Worm (Caenorhabditis elegans) whole organism, L3 larva: ENCODE data around the gene dur-1.

Source experiments
- ZK546.5 ChIP-seq: sonication (generic microtip); optimal IDR thresholded peaks from 2 replicates; lab custom pipeline; 2017; ENCODE audit warnings: missing biosample characterization, missing genetic modification characterization
- egl-27 ChIP-seq: sonication (generic microtip); optimal IDR thresholded peaks from 4 replicates; lab custom pipeline; 2017; ENCODE audit warnings: missing biosample characterization, missing genetic modification reagents, missing genetic modification characterization
- elt-1 ChIP-seq: fragments of 150-350 bp; optimal IDR thresholded peaks from 2 replicates; lab custom pipeline; 2014; ENCODE audit warnings: missing biosample characterization, missing genetic modification characterization
- nhr-67 ChIP-seq: fragments of 150-350 bp; optimal IDR thresholded peaks from 2 replicates; lab custom pipeline; 2014; ENCODE audit warnings: missing biosample characterization, missing genetic modification characterization
- skn-1 ChIP-seq: fragments of 150-350 bp; optimal IDR thresholded peaks from 2 replicates; lab custom pipeline; 2014; ENCODE audit warnings: missing biosample characterization, missing genetic modification characterization
- snpc-4 ChIP-seq: fragments of 150-350 bp; optimal IDR thresholded peaks from 2 replicates; lab custom pipeline; 2014; ENCODE audit warnings: missing biosample characterization, missing genetic modification characterization
- tbx-2 ChIP-seq: sonication (generic microtip); optimal IDR thresholded peaks from 2 replicates; lab custom pipeline; 2016; ENCODE audit warnings: mild to moderate bottlenecking, missing genetic modification characterization, missing compliant biosample characterization

DNA sequence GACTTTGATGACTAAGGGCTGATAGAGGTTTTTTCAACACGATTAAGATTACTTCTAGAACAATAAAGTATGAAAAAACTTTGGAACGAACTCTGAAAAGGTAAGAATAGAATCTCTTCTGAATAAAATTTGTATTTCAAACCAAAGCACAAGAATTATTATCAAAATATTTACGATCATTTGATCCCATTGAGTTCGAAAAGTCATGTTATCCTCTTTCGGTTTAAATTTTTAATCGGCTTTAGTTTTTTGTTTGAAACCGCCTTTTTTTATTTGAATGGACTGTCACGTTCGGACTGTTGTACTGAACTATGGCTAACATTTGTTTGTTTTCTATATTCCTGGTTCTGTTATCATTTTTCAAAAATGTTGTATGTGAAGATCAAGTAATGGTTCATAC, 46.4 kb upstream of the dur-1 start, which contains the start of gene C47E12.9:
- TF ChIP-seq elt-1 (tag; lab: Kevin White, UChicago) (no peak), snpc-4 (tag; lab: Kevin White, UChicago) (no peak), egl-27 (tag; lab: Kevin White, UChicago) (no peak), nhr-67 (tag; lab: Kevin White, UChicago) (no peak), tbx-2 (tag; lab: Kevin White, UChicago) (no peak), skn-1 (tag; lab: Kevin White, UChicago) (no peak), ZK546.5 (tag; lab: Kevin White, UChicago) (no peak)
